Fruit fly (Drosophila melanogaster) whole organism, embryonic: Measurements from ENCODE around the gene ATPsynO.
A peak's percentile ranks its signal among the peaks of the same experiment; 100 is the strongest.

ENCODE experiments used
- Atf-2 ChIP-seq: fragments of 200-800 bp; sonication (Bioruptor generic); optimal IDR thresholded peaks from 2 replicates; lab custom pipeline; 2016; ENCODE audit warnings: missing biosample characterization, missing genetic modification characterization
- B-H2 ChIP-seq: fragments of 200-800 bp; sonication (Bioruptor generic); optimal IDR thresholded peaks from 2 replicates; lab custom pipeline; 2018; ENCODE audit warnings: missing biosample characterization, mild to moderate bottlenecking, missing genetic modification characterization
- CG10147 ChIP-seq: fragments of 200-800 bp; sonication (Bioruptor generic); optimal IDR thresholded peaks from 2 replicates; lab custom pipeline; 2019; ENCODE audit warnings: missing biosample characterization, mild to moderate bottlenecking, missing genetic modification characterization, moderate library complexity
- CG10267 ChIP-seq: fragments of 200-800 bp; sonication (Bioruptor generic); optimal IDR thresholded peaks from 2 replicates; lab custom pipeline; 2018; ENCODE audit warnings: missing biosample characterization, mild to moderate bottlenecking, missing genetic modification characterization, moderate library complexity
- CG10431 ChIP-seq: fragments of 200-800 bp; sonication (Bioruptor generic); optimal IDR thresholded peaks from 3 replicates; lab custom pipeline; 2018; ENCODE audit warnings: missing biosample characterization, mild to moderate bottlenecking, missing genetic modification characterization
- CG10959 ChIP-seq: fragments of 200-800 bp; sonication (Bioruptor generic); IDR thresholded peaks from 2 replicates; pipeline ENCODE4 v1.3.6; 2022; ENCODE audit warnings: missing biosample characterization, missing genetic modification characterization
- CG11504 ChIP-seq: fragments of 200-800 bp; sonication (Bioruptor generic); optimal IDR thresholded peaks from 3 replicates; lab custom pipeline; 2019; ENCODE audit warnings: missing biosample characterization, mild to moderate bottlenecking, missing genetic modification characterization, moderate library complexity
- CG12391 ChIP-seq: fragments of 200-800 bp; sonication (Bioruptor generic); optimal IDR thresholded peaks from 3 replicates; lab custom pipeline; 2018; ENCODE audit warnings: missing biosample characterization, mild to moderate bottlenecking, missing genetic modification characterization, moderate library complexity
- CG13624 ChIP-seq: fragments of 200-800 bp; sonication (Bioruptor generic); optimal IDR thresholded peaks from 2 replicates; lab custom pipeline; 2016; ENCODE audit warnings: missing biosample characterization, missing genetic modification characterization
- CG1602 ChIP-seq: fragments of 200-800 bp; sonication (Bioruptor generic); optimal IDR thresholded peaks from 3 replicates; lab custom pipeline; 2016; ENCODE audit warnings: missing biosample characterization, missing genetic modification characterization
- CG16815 ChIP-seq: fragments of 200-800 bp; sonication (Bioruptor generic); optimal IDR thresholded peaks from 3 replicates; lab custom pipeline; 2017; ENCODE audit warnings: missing biosample characterization, mild to moderate bottlenecking, missing genetic modification characterization
- CG17186 ChIP-seq: fragments of 200-800 bp; sonication (Bioruptor generic); optimal IDR thresholded peaks from 3 replicates; lab custom pipeline; 2017; ENCODE audit warnings: missing biosample characterization, missing genetic modification reagents, missing genetic modification characterization
- CG1792 ChIP-seq: fragments of 200-800 bp; sonication (Bioruptor generic); optimal IDR thresholded peaks from 2 replicates; lab custom pipeline; 2016; ENCODE audit warnings: missing biosample characterization, missing genetic modification characterization
- CG18599 ChIP-seq: fragments of 200-800 bp; sonication (Bioruptor generic); optimal IDR thresholded peaks from 3 replicates; lab custom pipeline; 2017; ENCODE audit warnings: missing biosample characterization, missing genetic modification characterization, mild to moderate bottlenecking, moderate library complexity, missing genetic modification reagents
- CG2120 ChIP-seq: fragments of 200-800 bp; sonication (Bioruptor generic); optimal IDR thresholded peaks from 3 replicates; lab custom pipeline; 2016; ENCODE audit warnings: missing biosample characterization, missing genetic modification characterization
- CG2712 ChIP-seq: fragments of 200-800 bp; optimal IDR thresholded peaks from 3 replicates; lab custom pipeline; 2019; ENCODE audit warnings: missing biosample characterization, mild to moderate bottlenecking, missing genetic modification characterization, moderate library complexity
- CG30403 ChIP-seq: fragments of 200-800 bp; sonication (Bioruptor generic); optimal IDR thresholded peaks from 3 replicates; lab custom pipeline; 2016; ENCODE audit warnings: missing biosample characterization, missing genetic modification characterization
- CG4617 ChIP-seq: fragments of 200-800 bp; sonication (Bioruptor generic); optimal IDR thresholded peaks from 3 replicates; lab custom pipeline; 2016; ENCODE audit warnings: missing biosample characterization, missing genetic modification characterization, borderline replicate concordance
- CG4854 ChIP-seq: fragments of 200-800 bp; sonication (Bioruptor generic); optimal IDR thresholded peaks from 2 replicates; lab custom pipeline; 2016; ENCODE audit warnings: missing biosample characterization, missing genetic modification characterization, inconsistent platforms
- CG5180 ChIP-seq: fragments of 200-800 bp; sonication (Bioruptor generic); optimal IDR thresholded peaks from 3 replicates; lab custom pipeline; 2017; ENCODE audit warnings: missing biosample characterization, missing genetic modification characterization, mild to moderate bottlenecking, moderate library complexity, missing genetic modification reagents
- CG6765 ChIP-seq: fragments of 200-800 bp; sonication (Bioruptor generic); optimal IDR thresholded peaks from 3 replicates; lab custom pipeline; 2017; ENCODE audit warnings: missing biosample characterization, mild to moderate bottlenecking, missing genetic modification characterization
- CG7357 ChIP-seq: fragments of 200-800 bp; sonication (Bioruptor generic); IDR thresholded peaks from 3 replicates; pipeline ENCODE4 v1.3.6; 2022; ENCODE audit warnings: missing biosample characterization, missing genetic modification characterization
- CG7372 ChIP-seq: fragments of 200-800 bp; sonication (Bioruptor generic); IDR thresholded peaks from 2 replicates; pipeline ENCODE4 v1.3.6; 2022; ENCODE audit warnings: missing biosample characterization, missing genetic modification characterization
- CG8388 ChIP-seq: fragments of 200-800 bp; sonication (Bioruptor generic); optimal IDR thresholded peaks from 2 replicates; lab custom pipeline; 2019; ENCODE audit warnings: missing biosample characterization, mild to moderate bottlenecking, missing genetic modification characterization, moderate library complexity
- CG8924 ChIP-seq: fragments of 200-800 bp; optimal IDR thresholded peaks from 3 replicates; lab custom pipeline; 2019; ENCODE audit warnings: missing biosample characterization, mild to moderate bottlenecking, missing genetic modification characterization, moderate library complexity
- Dfd ChIP-seq, 2 experiments: fragments of >200 bp; optimal IDR thresholded peaks; 2 replicates each; lab custom pipeline; 2017; ENCODE audit warnings: missing biosample characterization in 2 of 2, missing genetic modification characterization in 2 of 2
- Fer2 ChIP-seq: fragments of 200-800 bp; sonication (Bioruptor generic); optimal IDR thresholded peaks from 2 replicates; lab custom pipeline; 2018; ENCODE audit warnings: missing biosample characterization, mild to moderate bottlenecking, missing genetic modification characterization, moderate library complexity
- Neu2 ChIP-seq: fragments of 200-800 bp; sonication (Bioruptor generic); optimal IDR thresholded peaks from 3 replicates; lab custom pipeline; 2016; ENCODE audit warnings: missing biosample characterization, missing genetic modification characterization, borderline replicate concordance
- Ravus ChIP-seq: fragments of 200-800 bp; sonication (Bioruptor generic); IDR thresholded peaks from 2 replicates; pipeline ENCODE4 v1.3.6; 2022; ENCODE audit warnings: missing biosample characterization, missing genetic modification characterization
- Stat92E ChIP-seq, 3 experiments: fragments of >200 bp in 2 of 3; fragments of 200-800 bp in 1 of 3; sonication (Bioruptor generic) in 1 of 3; optimal IDR thresholded peaks; 2 replicates each; lab custom pipeline; 2017 to 2019; ENCODE audit warnings: missing biosample characterization in 3 of 3, missing genetic modification characterization in 3 of 3, mild to moderate bottlenecking in 1 of 3, moderate library complexity in 1 of 3
- YL-1 ChIP-seq: fragments of 200-800 bp; sonication (Bioruptor generic); optimal IDR thresholded peaks from 3 replicates; lab custom pipeline; 2017; ENCODE audit warnings: missing biosample characterization, mild to moderate bottlenecking, missing genetic modification characterization
- amos ChIP-seq: fragments of 200-800 bp; sonication (Bioruptor generic); IDR thresholded peaks from 2 replicates; pipeline ENCODE4 v1.3.6; 2022; ENCODE audit warnings: missing biosample characterization, missing genetic modification characterization; ENCODE audit not compliant: partially characterized antibody
- br ChIP-seq: fragments of >200 bp; optimal IDR thresholded peaks from 2 replicates; lab custom pipeline; 2017
- chinmo ChIP-seq: fragments of 200-800 bp; sonication (Bioruptor generic); IDR thresholded peaks from 4 replicates; pipeline ENCODE4 v1.3.6; 2022; ENCODE audit warnings: missing biosample characterization, missing genetic modification characterization; ENCODE audit not compliant: partially characterized antibody
- crol ChIP-seq: fragments of 200-800 bp; sonication (Bioruptor generic); IDR thresholded peaks from 2 replicates; pipeline ENCODE4 v1.3.6; 2022; ENCODE audit warnings: missing biosample characterization, missing genetic modification characterization
- crp ChIP-seq, 2 experiments: fragments of 200-800 bp; sonication (Bioruptor generic); optimal IDR thresholded peaks; 2 replicates in 1 of 2; 3 replicates in 1 of 2; lab custom pipeline; 2017; ENCODE audit warnings: missing biosample characterization in 2 of 2, missing genetic modification characterization in 2 of 2, mild to moderate bottlenecking in 1 of 2, moderate library complexity in 1 of 2
- dmrt11E ChIP-seq: fragments of 200-800 bp; sonication (Bioruptor generic); optimal IDR thresholded peaks from 3 replicates; lab custom pipeline; 2018; ENCODE audit warnings: missing biosample characterization, mild to moderate bottlenecking, missing genetic modification characterization, moderate library complexity
- fd102C ChIP-seq: fragments of 200-800 bp; sonication (Bioruptor generic); optimal IDR thresholded peaks from 2 replicates; lab custom pipeline; 2018; ENCODE audit warnings: missing biosample characterization, mild to moderate bottlenecking, missing genetic modification characterization, moderate library complexity
- gfzf ChIP-seq: fragments of 200-800 bp; sonication (Bioruptor generic); optimal IDR thresholded peaks from 2 replicates; lab custom pipeline; 2016; ENCODE audit warnings: missing biosample characterization, mild to moderate bottlenecking, missing genetic modification characterization, moderate library complexity
- kay ChIP-seq: fragments of 200-800 bp; sonication (Bioruptor generic); optimal IDR thresholded peaks from 2 replicates; lab custom pipeline; 2016; ENCODE audit warnings: missing biosample characterization, missing genetic modification characterization
- klu ChIP-seq: fragments of 200-800 bp; sonication (Bioruptor generic); IDR thresholded peaks from 2 replicates; pipeline ENCODE4 v1.3.6; 2022; ENCODE audit warnings: missing biosample characterization, missing genetic modification characterization
- onecut ChIP-seq: fragments of 200-800 bp; sonication (Bioruptor generic); IDR thresholded peaks from 2 replicates; pipeline ENCODE4 v1.3.6; 2022; ENCODE audit warnings: missing biosample characterization, missing genetic modification characterization
- pb ChIP-seq: fragments of 200-800 bp; sonication (Bioruptor generic); optimal IDR thresholded peaks from 3 replicates; lab custom pipeline; 2016; ENCODE audit warnings: missing biosample characterization, missing genetic modification characterization
- peb ChIP-seq: fragments of 200-800 bp; sonication (Bioruptor generic); IDR thresholded peaks from 2 replicates; pipeline ENCODE4 v1.3.6; 2022; ENCODE audit warnings: missing biosample characterization, missing genetic modification characterization
- phol ChIP-seq: fragments of 200-800 bp; sonication (Bioruptor generic); optimal IDR thresholded peaks from 3 replicates; lab custom pipeline; 2018; ENCODE audit warnings: missing biosample characterization, mild to moderate bottlenecking, missing genetic modification characterization, moderate library complexity
- prd ChIP-seq, 3 experiments: fragments of >200 bp in 2 of 3; fragments of 200-800 bp in 1 of 3; sonication (Bioruptor generic) in 1 of 3; optimal IDR thresholded peaks in 2 of 3; IDR thresholded peaks in 1 of 3; 2 replicates in 2 of 3; 3 replicates in 1 of 3; pipeline versions ENCODE4 v1.3.6 to Lab custom; 2017 to 2022; ENCODE audit warnings: missing biosample characterization in 1 of 3, missing genetic modification characterization in 1 of 3
- psq ChIP-seq: fragments of 200-800 bp; sonication (Bioruptor generic); optimal IDR thresholded peaks from 2 replicates; lab custom pipeline; 2017; ENCODE audit warnings: missing biosample characterization, missing genetic modification characterization
- sens ChIP-seq: fragments of 200-800 bp; sonication (Bioruptor generic); peaks from one replicate; lab custom pipeline; 2016; ENCODE audit warnings: missing biosample characterization, missing genetic modification characterization
- slou ChIP-seq: fragments of 200-800 bp; sonication (Bioruptor generic); optimal IDR thresholded peaks from 3 replicates; lab custom pipeline; 2016; ENCODE audit warnings: missing biosample characterization, missing genetic modification characterization

Gene ATPsynO

dm6 chr3R:15265406-15266040 is at the start of gene ATPsynO:
Gene ATPsynO (plus strand): TSS chr3R:15265591.
- TF ChIP-seq CG8388 (GFP tag; lab: Kevin White, UChicago) (no peak), fd102C (GFP tag; lab: Kevin White, UChicago) (no peak), CG13624 (GFP tag; lab: Kevin White, UChicago) (peak; percentile 28), CG7357 (GFP tag; lab: Robert Waterston, UW) (no peak), CG4854 (GFP tag; lab: Kevin White, UChicago) (no peak), YL-1 (GFP tag; lab: Kevin White, UChicago) (peak; percentile 97), CG6765 (no peak), CG1602 (GFP tag; lab: Kevin White, UChicago) (no peak), CG16815 (GFP tag; lab: Kevin White, UChicago) (no peak), peb (no peak), CG18599 (GFP tag; lab: Kevin White, UChicago) (no peak), Stat92E (GFP tag; optimal IDR thresholded peaks at IDR 0.05; lab: Kevin White, UChicago) (peak in 1 of 3 experiments; percentile 6), dmrt11E (tag; lab: Kevin White, UChicago) (peak; percentile 26), CG10147 (GFP tag; lab: Kevin White, UChicago) (no peak), CG10431 (GFP tag; lab: Kevin White, UChicago) (no peak), kay (GFP tag; lab: Kevin White, UChicago) (no peak), CG4617 (peak; percentile 69), CG8924 (tag; lab: Kevin White, UChicago) (peak; percentile 18), CG5180 (GFP tag; lab: Kevin White, UChicago) (no peak), CG30403 (peak; percentile 17), CG12391 (tag; lab: Kevin White, UChicago) (peak; percentile 62), phol (peak; percentile 79), CG2712 (peak; percentile 59), sens (peak; percentile 98), gfzf (GFP tag; lab: Kevin White, UChicago) (peak; percentile 46), crol (GFP tag; lab: Robert Waterston, UW) (no peak), chinmo (GFP tag; lab: Robert Waterston, UW) (peak; percentile 59; the same call in 1 of the 4 replicates), CG7372 (GFP tag; lab: Robert Waterston, UW) (no peak), CG17186 (GFP tag; lab: Kevin White, UChicago) (peak; percentile 15), br (lab: Kevin White, UChicago) (no peak), klu (GFP tag; lab: Robert Waterston, UW) (no peak), onecut (peak; percentile 39; the same call in 1 of the 2 replicates), Dfd (GFP tag; optimal IDR thresholded peaks at IDR 0.05; lab: Kevin White, UChicago) (no peak), Fer2 (tag; lab: Kevin White, UChicago) (no peak), CG10267 (tag; lab: Kevin White, UChicago) (peak; percentile 75), psq (GFP tag; lab: Kevin White, UChicago) (no peak), Neu2 (GFP tag; lab: Kevin White, UChicago) (no peak), CG2120 (GFP tag; lab: Kevin White, UChicago) (peak; percentile 58), pb (GFP tag; lab: Kevin White, UChicago) (no peak), Atf-2 (GFP tag; lab: Kevin White, UChicago) (no peak), Ravus (no peak), CG10959 (no peak), amos (GFP tag; lab: Robert Waterston, UW) (peak; percentile 7; the same call in 1 of the 2 replicates), B-H2 (GFP tag; lab: Kevin White, UChicago) (peak; percentile 57), CG1792 (GFP tag; lab: Kevin White, UChicago) (no peak), prd (optimal IDR thresholded peaks at IDR 0.05; lab: Kevin White, UChicago) (no peak), prd (GFP tag; IDR thresholded peaks at IDR 0.05; lab: Robert Waterston, UW) (no peak), crp (GFP tag; optimal IDR thresholded peaks at IDR 0.05; lab: Kevin White, UChicago) (peak; percentile 8 to 86), CG11504 (tag; lab: Kevin White, UChicago) (no peak), slou (GFP tag; lab: Kevin White, UChicago) (no peak)
